Worm (Caenorhabditis elegans): ENCODE results near the gene ZK418.7.
"Not testable (repeated sequence)": the region's sequence is repeated elsewhere in the genome, so short reads cannot be mapped to it uniquely, and the experiment has no call there.

ZK418.7 gene

ce11 chrIII:7080689-7081088 lies at the start of gene ZK418.7:
Gene ZK418.7, minus strand, starts transcription at chrIII:7080789.
- TF ChIP-seq elt-1 (tag; optimal IDR thresholded peaks at IDR 0.05; ENCODE audit: borderline replicate concordance, insufficient read depth): no peak
- no peak for TF ChIP-seq flh-1 (GFP tag; optimal IDR thresholded peaks at IDR 0.05)
- TF ChIP-seq nhr-12 (tag; optimal IDR thresholded peaks at IDR 0.05): no peak
- TF ChIP-seq nhr-2 (tag; optimal IDR thresholded peaks at IDR 0.05): no peak
- no peak for TF ChIP-seq nhr-237 (tag; optimal IDR thresholded peaks at IDR 0.05)
- TF ChIP-seq ztf-11 (tag; optimal IDR thresholded peaks at IDR 0.05): no peak
- TF ChIP-seq zip-8 (tag; optimal IDR thresholded peaks at IDR 0.05): no peak

- not testable (repeated sequence) for TF ChIP-seq ceh-39 (tag; optimal IDR thresholded peaks at IDR 0.05); ham-2 (GFP tag; optimal IDR thresholded peaks at IDR 0.05); sptf-1 (tag; optimal IDR thresholded peaks at IDR 0.05)
Measured at ce11 chrIII:7128601-7129000, 48.0 kb upstream of the ZK418.7 start, which contains the start of gene viro-2. Gene viro-2, plus strand, starts transcription at chrIII:7128901.

- TF ChIP-seq lsy-2 (tag; optimal IDR thresholded peaks at IDR 0.05) (no peak), tbx-8 (GFP tag; optimal IDR thresholded peaks at IDR 0.05) (no peak), nhr-237 (tag; optimal IDR thresholded peaks at IDR 0.05) (no peak)
Measured at ce11 chrIII:7124364-7124763, 43.8 kb upstream of the ZK418.7 start, which contains the start of gene B0280.2. Gene B0280.2, plus strand, starts transcription at chrIII:7124664.

DNA sequence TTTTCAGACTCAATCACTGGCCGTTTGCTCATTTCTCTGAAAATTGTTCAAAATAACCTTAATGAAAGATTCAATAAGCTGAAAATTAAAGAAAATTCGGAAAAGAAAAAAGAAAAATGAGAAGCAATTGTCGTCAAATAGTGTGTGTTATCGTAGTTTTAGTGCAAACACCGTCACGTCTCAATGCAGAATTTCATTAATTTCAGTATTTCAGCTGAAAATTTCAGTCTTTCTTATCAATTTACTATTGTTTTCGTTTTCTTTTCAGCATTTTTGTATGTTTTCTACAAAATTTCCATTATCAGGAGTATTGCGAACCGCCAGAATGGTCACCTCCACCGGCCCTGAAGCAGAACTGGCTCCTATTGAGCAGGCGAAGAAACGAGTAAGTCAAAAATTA lies 42.3 kb upstream of the ZK418.7 start, which contains the start of the genes B0280.9 and rpia-1:
Gene B0280.9, minus strand, starts transcription at position 36 of the 400 bp plus-strand sequence.
Gene rpia-1, plus strand, starts transcription at position 269 of the 400 bp plus-strand sequence.
- peak; percentile 47 for TF ChIP-seq ces-1 (GFP tag; optimal IDR thresholded peaks at IDR 0.05)
- TF ChIP-seq unc-62 (GFP tag; optimal IDR thresholded peaks at IDR 0.05): no peak
- TF ChIP-seq mls-2 (tag; optimal IDR thresholded peaks at IDR 0.05): no peak
- TF ChIP-seq lsy-2 (tag; optimal IDR thresholded peaks at IDR 0.05): peak; percentile 92

- TF ChIP-seq zip-8 (tag; optimal IDR thresholded peaks at IDR 0.05) (no peak), nhr-237 (tag; optimal IDR thresholded peaks at IDR 0.05) (no peak), flh-1 (GFP tag; optimal IDR thresholded peaks at IDR 0.05) (no peak), lin-13 (tag; optimal IDR thresholded peaks at IDR 0.05) (no peak), unc-120 (tag; optimal IDR thresholded peaks at IDR 0.05; ENCODE audit: poor library complexity, severe bottlenecking) (no peak), unc-39 (tag; optimal IDR thresholded peaks at IDR 0.05) (no peak), unc-62 (GFP tag; optimal IDR thresholded peaks at IDR 0.05) (no peak), ztf-11 (tag; optimal IDR thresholded peaks at IDR 0.05) (no peak), bed-3 (GFP tag; optimal IDR thresholded peaks at IDR 0.05) (no peak)
Measured at ce11 chrIII:7120477-7120876, 39.9 kb upstream of the ZK418.7 start.

DNA sequence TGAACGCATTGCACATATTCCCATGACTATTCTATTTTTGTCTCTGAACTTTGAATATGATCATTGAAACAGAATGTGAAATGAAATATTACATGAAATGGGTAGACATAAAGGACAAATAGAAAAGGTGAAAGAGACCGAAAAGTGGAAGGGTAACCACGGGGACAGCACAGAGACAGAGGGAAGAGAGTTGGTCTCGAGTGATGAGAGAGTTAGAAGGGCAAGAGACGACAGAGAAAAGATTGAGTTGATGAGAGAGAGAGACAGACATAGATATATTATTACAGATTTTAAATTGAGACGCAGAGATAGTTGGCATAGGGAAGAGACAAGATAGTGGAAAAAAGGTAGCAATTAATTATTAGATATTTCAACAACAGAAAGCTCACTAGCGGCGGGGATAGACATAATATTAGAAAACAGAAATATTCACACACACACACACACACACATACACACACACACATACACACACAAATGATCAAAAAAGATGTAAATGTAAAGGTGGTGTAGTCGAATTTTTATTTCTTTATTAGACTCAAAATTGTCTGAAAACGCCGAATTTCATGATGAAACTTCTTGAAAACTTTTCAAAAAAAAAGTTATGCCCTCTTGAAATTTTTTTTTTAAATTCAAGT lies 36.1 kb upstream of the ZK418.7 start:
- TF ChIP-seq nhr-237 (tag; optimal IDR thresholded peaks at IDR 0.05) (peak; percentile 25), pha-4 (tag; optimal IDR thresholded peaks at IDR 0.05) (peak; percentile 45), zip-8 (tag; optimal IDR thresholded peaks at IDR 0.05) (no peak), lsy-2 (tag; optimal IDR thresholded peaks at IDR 0.05) (peak; percentile 25), ces-1 (GFP tag; optimal IDR thresholded peaks at IDR 0.05) (peak; percentile 42), bed-3 (GFP tag; optimal IDR thresholded peaks at IDR 0.05) (no peak), drap-1 (GFP tag; optimal IDR thresholded peaks at IDR 0.05) (no peak), unc-120 (tag; optimal IDR thresholded peaks at IDR 0.05; ENCODE audit: poor library complexity, severe bottlenecking) (peak; percentile 48), unc-62 (GFP tag; optimal IDR thresholded peaks at IDR 0.05) (peak; percentile 70), mab-5 (tag; optimal IDR thresholded peaks at IDR 0.05) (no peak), hlh-1 (tag; optimal IDR thresholded peaks at IDR 0.05) (no peak)

- TF ChIP-seq ceh-39 (tag; optimal IDR thresholded peaks at IDR 0.05) (no peak), snpc-4 (tag; optimal IDR thresholded peaks at IDR 0.05) (no peak), lin-13 (tag; optimal IDR thresholded peaks at IDR 0.05) (no peak), nhr-237 (tag; optimal IDR thresholded peaks at IDR 0.05) (no peak), blmp-1 (tag; optimal IDR thresholded peaks at IDR 0.05) (no peak), zip-8 (tag; optimal IDR thresholded peaks at IDR 0.05) (no peak), ceh-43 (GFP tag; optimal IDR thresholded peaks at IDR 0.05) (no peak), ceh-83 (GFP tag; optimal IDR thresholded peaks at IDR 0.05) (no peak), lsy-2 (tag; optimal IDR thresholded peaks at IDR 0.05) (no peak), nhr-28 (tag; optimal IDR thresholded peaks at IDR 0.05) (no peak), lin-32 (GFP tag; optimal IDR thresholded peaks at IDR 0.05) (no peak), tbx-8 (GFP tag; optimal IDR thresholded peaks at IDR 0.05) (no peak), elt-1 (tag; optimal IDR thresholded peaks at IDR 0.05; ENCODE audit: borderline replicate concordance, insufficient read depth) (no peak), ztf-11 (tag; optimal IDR thresholded peaks at IDR 0.05) (no peak), ces-1 (GFP tag; optimal IDR thresholded peaks at IDR 0.05) (no peak), mep-1 (tag; optimal IDR thresholded peaks at IDR 0.05) (no peak)
Measured at ce11 chrIII:7114952-7115488, 34.4 kb upstream of the ZK418.7 start, which contains the start of gene nhr-10. Gene nhr-10, minus strand, starts transcription at chrIII:7115438.
